Worm (Caenorhabditis elegans) whole organism, dauer: ENCODE results near the gene W07G1.7.

ENCODE experiments used
- unc-62 ChIP-seq: sonication (generic microtip); optimal IDR thresholded peaks from 2 replicates; lab custom pipeline; 2017; ENCODE audit warnings: missing biosample characterization, missing genetic modification reagents, missing genetic modification characterization

The W07G1.7 gene

DNA sequence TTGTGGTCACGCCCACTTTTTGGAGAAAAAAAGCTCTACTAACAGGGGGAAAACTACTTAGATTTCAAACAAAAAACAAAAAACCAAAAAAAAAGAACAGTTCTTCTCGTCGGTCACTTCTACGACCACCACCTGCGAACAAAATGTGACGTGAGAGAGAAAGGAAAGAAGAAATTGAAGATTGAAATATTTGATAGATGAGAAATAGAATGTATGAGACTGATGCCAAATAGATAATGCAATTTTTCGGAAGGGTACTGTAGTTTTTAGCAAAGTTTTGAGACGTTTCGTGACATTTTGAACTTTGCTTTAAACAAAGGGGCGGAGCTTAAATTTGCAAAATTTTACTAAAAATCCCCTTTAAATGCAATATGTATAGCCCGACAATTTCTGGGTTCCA lies 11.2 kb downstream of the W07G1.7 start:
- no peak for TF ChIP-seq unc-62 (GFP tag; lab: Kevin White, UChicago)

- TF ChIP-seq unc-62 (GFP tag; lab: Kevin White, UChicago): no peak
Measured at ce11 chrII:13954077-13954476, 12.1 kb downstream of the W07G1.7 start.

- TF ChIP-seq unc-62 (GFP tag; lab: Kevin White, UChicago): no peak
Measured at ce11 chrII:13951986-13952385, 14.2 kb downstream of the W07G1.7 start.

DNA sequence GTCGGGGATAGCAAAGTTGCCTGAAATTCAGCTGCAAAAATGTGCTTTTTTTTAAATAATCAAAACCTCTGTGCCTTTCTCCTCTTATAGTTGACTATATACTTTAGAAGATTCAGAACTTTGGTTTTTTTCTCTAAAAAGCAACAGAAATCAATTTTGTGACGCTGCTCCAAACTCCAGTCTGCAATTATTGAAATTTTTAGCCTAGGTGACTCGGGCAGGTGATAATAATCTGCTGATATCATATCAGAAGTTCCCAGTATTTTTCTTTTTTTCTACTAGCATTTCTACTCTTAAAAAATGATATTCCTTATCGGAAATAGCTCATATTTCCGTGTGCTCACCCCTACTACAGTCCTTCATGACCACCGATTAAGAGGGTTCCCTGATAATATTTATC lies 16.9 kb downstream of the W07G1.7 start, which contains the start of gene sre-44:
sre-44 (plus strand) TSS at position 301 of the 400 bp plus-strand sequence.
- TF ChIP-seq unc-62 (GFP tag; lab: Kevin White, UChicago): no peak

DNA sequence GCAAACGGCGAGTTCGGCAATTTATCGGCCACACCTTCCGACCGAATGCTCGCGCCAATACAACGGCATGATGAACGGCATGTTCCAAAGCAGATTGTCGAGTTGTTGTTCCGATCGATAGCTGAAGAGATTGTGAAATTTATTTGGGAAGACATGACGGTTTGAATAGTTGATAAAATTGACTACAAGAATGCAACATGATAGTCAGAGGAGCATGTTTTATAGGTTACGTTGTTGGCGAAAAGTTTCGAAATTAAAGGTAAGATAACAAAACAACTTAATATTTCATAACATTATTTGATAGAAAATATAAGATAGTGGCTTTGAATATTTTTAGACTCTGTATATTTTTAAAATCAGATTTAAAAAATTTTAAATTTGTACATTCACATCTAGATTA lies 20.6 kb downstream of the W07G1.7 start:
- no peak for TF ChIP-seq unc-62 (GFP tag; lab: Kevin White, UChicago)

DNA sequence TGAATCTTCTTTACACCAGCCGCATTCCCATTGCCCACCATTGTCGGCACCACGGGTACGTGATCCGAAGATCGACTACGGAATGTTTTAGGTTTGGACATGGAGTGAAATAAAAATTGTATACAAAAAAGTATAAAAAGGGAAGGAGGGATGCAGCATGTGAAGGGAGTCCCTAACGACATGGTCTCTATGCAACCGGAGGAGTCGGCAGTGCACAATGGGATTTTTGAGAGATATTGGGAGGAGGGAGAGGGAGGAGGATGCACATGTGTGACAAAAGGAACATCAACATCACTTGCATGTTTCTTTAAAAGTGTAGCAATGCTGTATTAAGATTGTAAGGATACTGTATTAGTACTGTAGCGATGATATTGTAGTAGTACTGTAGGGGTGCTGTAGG lies 26.6 kb downstream of the W07G1.7 start, which contains the start of gene W07G1.1:
W07G1.1 (minus strand) TSS at position 101 of the 400 bp plus-strand sequence.
- TF ChIP-seq unc-62 (GFP tag; lab: Kevin White, UChicago): no peak

- TF ChIP-seq unc-62 (GFP tag; lab: Kevin White, UChicago): no peak
Measured at ce11 chrII:13938290-13938689, 27.9 kb downstream of the W07G1.7 start.

DNA sequence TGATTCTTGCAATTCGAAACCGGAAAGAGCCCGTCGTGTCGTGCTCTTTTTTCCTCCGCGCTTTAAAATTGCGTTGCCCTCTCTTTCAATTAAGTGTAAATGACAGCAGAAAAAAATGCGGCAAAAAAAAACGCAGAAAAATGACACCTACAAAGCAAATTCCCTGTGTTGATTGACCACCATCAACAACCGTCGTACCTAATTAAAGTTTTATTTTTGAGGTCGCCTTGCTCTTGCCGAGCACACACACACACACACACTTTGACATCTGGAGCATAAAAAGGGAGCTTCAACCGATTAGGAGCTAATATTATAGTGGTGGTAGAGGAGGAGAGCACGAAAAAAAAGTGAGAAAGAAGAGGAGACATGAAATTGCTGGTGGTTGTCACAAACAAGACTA lies 30.2 kb downstream of the W07G1.7 start:
- no peak for TF ChIP-seq unc-62 (GFP tag; lab: Kevin White, UChicago)

- no peak for TF ChIP-seq unc-62 (GFP tag; lab: Kevin White, UChicago)
Measured at ce11 chrII:13933534-13933933, 32.6 kb downstream of the W07G1.7 start.

ce11 chrII:13931944-13932343 lies 34.2 kb downstream of the W07G1.7 start, which contains the start of gene hot-3:
hot-3 (minus strand) TSS chrII:13932044.
- no peak for TF ChIP-seq unc-62 (GFP tag; lab: Kevin White, UChicago)

- TF ChIP-seq unc-62 (GFP tag; lab: Kevin White, UChicago): no peak
Measured at ce11 chrII:13924909-13925308, 41.2 kb downstream of the W07G1.7 start, which contains the start of gene mltn-5. mltn-5 (plus strand) TSS chrII:13925209.

DNA sequence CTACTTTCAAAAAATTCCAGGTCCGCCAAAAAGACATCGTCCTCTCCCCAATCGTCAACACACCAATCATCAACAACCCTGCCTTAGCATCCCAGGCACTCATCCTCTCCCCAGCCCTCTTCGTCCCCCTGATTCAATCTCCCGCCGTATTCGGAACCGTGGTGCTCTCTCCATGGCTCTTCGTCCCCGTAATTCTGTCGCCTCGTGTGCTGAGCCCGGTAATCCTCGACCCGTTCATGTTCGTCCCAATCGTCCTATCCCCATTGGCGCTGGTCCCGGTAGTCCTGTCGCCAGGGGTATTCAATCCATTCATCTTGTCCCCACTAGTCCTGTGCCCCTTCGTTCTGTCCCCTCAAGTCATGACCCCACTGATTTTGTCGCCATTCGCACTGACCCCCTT lies 47.0 kb downstream of the W07G1.7 start:
- no peak for TF ChIP-seq unc-62 (GFP tag; lab: Kevin White, UChicago)

ce11 chrII:13916040-13916439 lies 50.1 kb downstream of the W07G1.7 start, which contains the start of gene mltn-3:
mltn-3 (plus strand) TSS chrII:13916340.
- TF ChIP-seq unc-62 (GFP tag; lab: Kevin White, UChicago): no peak
